Worm (Caenorhabditis elegans): ENCODE data around the gene dnj-8.
A peak's percentile ranks its signal among the peaks of the same experiment; 100 is the strongest.
"Not testable (repeated sequence)": the region's sequence is repeated elsewhere in the genome, so short reads cannot be mapped to it uniquely, and the experiment has no call there.

Gene dnj-8

DNA sequence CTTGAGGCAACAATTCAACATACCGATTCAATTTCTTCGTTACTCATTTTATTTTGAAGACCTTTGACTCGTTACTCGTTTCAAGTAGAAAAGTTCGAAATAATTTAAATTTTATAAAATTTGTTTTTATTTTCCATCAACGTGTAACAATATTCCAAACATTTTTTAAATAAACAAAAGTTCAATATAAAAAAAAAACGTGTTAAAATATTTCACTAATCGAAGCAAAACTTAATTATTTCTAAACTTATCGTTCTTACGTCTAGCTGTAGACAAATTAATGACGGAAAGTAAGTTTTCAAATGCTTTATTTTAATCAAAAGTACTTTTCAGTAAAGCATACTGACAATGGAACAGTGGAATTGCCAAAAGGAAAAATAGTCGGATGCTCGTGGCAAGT lies 29.3 kb upstream of the dnj-8 start, which contains the start of the genes F54H5.5 and F54H5.2:
TSS of gene F54H5.5 (minus strand) at position 101 of the 400 bp plus-strand sequence.
TSS of gene F54H5.2 (plus strand) at position 303 of the 400 bp plus-strand sequence.
- TF ChIP-seq unc-62 (GFP tag; optimal IDR thresholded peaks at IDR 0.05 in 1 of 2); unc-62 (tag; optimal IDR thresholded peaks at IDR 0.05); hmg-1.1 (GFP tag; IDR thresholded peaks at IDR 0.05); ztf-7 (tag; optimal IDR thresholded peaks at IDR 0.05): not testable (repeated sequence)

DNA sequence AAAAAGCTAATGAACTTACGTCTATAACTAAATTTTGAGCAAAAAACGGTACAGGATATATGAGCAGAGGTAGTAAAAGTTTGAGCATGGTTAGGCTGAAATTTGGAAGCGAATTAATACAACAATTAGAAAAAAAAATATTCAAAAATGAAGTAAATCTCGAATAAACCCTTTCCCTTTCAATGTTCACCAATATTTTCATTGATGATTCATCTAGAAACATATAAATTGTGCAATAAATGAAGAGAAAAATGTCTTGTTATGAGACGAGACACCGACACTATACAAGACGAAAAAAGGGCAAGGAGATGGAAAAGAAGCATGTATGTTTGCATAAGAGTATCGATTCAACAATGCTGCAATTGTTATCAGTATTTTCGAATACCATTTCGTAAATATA lies 27.4 kb upstream of the dnj-8 start, which contains the start of gene F54H5.14:
TSS of gene F54H5.14 (minus strand) at position 101 of the 400 bp plus-strand sequence.
- TF ChIP-seq ama-1 (optimal IDR thresholded peaks at IDR 0.05) = no peak
- TF ChIP-seq vab-7 (GFP tag; IDR thresholded peaks at IDR 0.05) = no peak
- TF ChIP-seq duxl-1 (tag; optimal IDR thresholded peaks at IDR 0.05; ENCODE audit: poor library complexity) = no peak
- no peak for TF ChIP-seq tag-97 (GFP tag; IDR thresholded peaks at IDR 0.05)
- TF ChIP-seq dve-1 (tag; optimal IDR thresholded peaks at IDR 0.05; ENCODE audit: insufficient read depth) = peak; percentile 48
- TF ChIP-seq nhr-25 (tag; optimal IDR thresholded peaks at IDR 0.05; ENCODE audit: borderline replicate concordance, insufficient read depth) = no peak
- no peak for TF ChIP-seq F26F4.8 (GFP tag; conservative IDR thresholded peaks at IDR 0.05)
- no peak for TF ChIP-seq ceh-44 (GFP tag; IDR thresholded peaks at IDR 0.05)
- no peak for TF ChIP-seq unc-62 (GFP tag; optimal IDR thresholded peaks at IDR 0.05 in 1 of 2)
- no peak for TF ChIP-seq unc-62 (tag; optimal IDR thresholded peaks at IDR 0.05)
- no peak for TF ChIP-seq Y48G9A.11 (GFP tag; IDR thresholded peaks at IDR 0.05)
- TF ChIP-seq daf-16 (GFP tag; optimal IDR thresholded peaks at IDR 0.05) = no peak
- TF ChIP-seq daf-16 (tag; optimal IDR thresholded peaks at IDR 0.05) = peak; percentile 9
- no peak for TF ChIP-seq R02D3.7 (tag; optimal IDR thresholded peaks at IDR 0.05)
- TF ChIP-seq pqm-1 (tag; optimal IDR thresholded peaks at IDR 0.05) = peak; percentile 25
- no peak for TF ChIP-seq nhr-41 (GFP tag; IDR thresholded peaks at IDR 0.05)

DNA sequence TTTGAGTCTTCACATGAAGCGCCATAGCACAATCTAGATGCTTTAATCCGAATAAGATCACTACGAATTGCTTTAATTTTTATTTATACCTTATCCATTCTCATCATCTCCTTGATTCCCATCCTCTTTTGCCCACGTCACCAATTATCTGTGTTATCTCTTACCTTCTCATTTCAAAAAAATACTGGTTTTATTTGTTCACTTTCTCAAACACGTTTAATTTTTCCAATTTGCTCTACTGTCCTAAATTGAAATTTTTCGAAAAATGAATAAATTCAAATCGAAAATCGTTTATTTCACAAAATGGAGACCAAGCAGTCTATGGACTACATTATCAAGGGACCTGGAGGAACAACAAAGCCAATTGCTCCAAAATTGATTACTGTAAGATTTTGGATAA lies 24.0 kb upstream of the dnj-8 start, which contains the start of gene F54H5.3:
TSS of gene F54H5.3 (plus strand) at position 301 of the 400 bp plus-strand sequence.
- TF ChIP-seq zip-2 (tag; optimal IDR thresholded peaks at IDR 0.05) (no peak), ceh-82 (tag; optimal IDR thresholded peaks at IDR 0.05) (no peak), daf-16 (GFP tag; optimal IDR thresholded peaks at IDR 0.05) (no peak), daf-16 (tag; optimal IDR thresholded peaks at IDR 0.05) (no peak), dmd-6 (GFP tag; IDR thresholded peaks at IDR 0.05) (no peak), mxl-3 (GFP tag; optimal IDR thresholded peaks at IDR 0.05) (no peak), dpl-1 (GFP tag; optimal IDR thresholded peaks at IDR 0.05) (no peak), fkh-10 (GFP tag; optimal IDR thresholded peaks at IDR 0.05) (no peak), daf-12 (tag; optimal IDR thresholded peaks at IDR 0.05) (no peak)

DNA sequence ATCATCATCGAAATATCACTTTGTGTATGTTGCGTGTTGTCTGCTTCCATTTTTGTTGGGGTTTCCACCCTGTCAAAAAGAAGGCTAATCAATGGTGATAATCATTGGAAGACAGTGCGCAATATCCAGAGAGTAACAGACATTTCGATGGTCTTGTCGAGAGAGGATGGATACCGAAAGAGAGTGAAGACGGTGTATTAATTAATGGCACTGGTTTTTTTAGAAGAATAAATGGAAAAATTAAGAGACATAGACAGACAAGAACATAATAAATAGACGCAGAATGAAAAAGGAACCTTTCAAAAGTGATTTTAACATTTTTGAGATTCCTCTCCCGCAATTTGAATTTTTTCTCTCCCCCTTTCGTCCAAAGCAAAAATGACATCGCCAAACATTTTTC lies 21.1 kb upstream of the dnj-8 start:
- TF ChIP-seq unc-62 (GFP tag; optimal IDR thresholded peaks at IDR 0.05 in 1 of 2) (peak in 1 of 2 experiments; percentile 39), unc-62 (tag; optimal IDR thresholded peaks at IDR 0.05) (no peak), jun-1 (tag; optimal IDR thresholded peaks at IDR 0.05) (no peak), ctbp-1 (GFP tag; IDR thresholded peaks at IDR 0.05) (no peak), T26A8.4 (GFP tag; IDR thresholded peaks at IDR 0.05) (no peak), hlh-11 (tag; optimal IDR thresholded peaks at IDR 0.05) (peak; percentile 19), tra-1 (GFP tag; IDR thresholded peaks at IDR 0.05) (0 out of 2 replicates have a peak, but pooled peaks have one; percentile 38), aha-1 (tag) (peak; percentile 23), cey-2 (tag; optimal IDR thresholded peaks at IDR 0.05; ENCODE audit: borderline replicate concordance, insufficient read depth) (peak; percentile 19), rbr-2 (tag; optimal IDR thresholded peaks at IDR 0.05) (no peak), nhr-28 (tag; optimal IDR thresholded peaks at IDR 0.05) (peak; percentile 37), mdl-1 (tag; optimal IDR thresholded peaks at IDR 0.05) (peak in 1 of 2 experiments; percentile 18), php-3 (GFP tag; IDR thresholded peaks at IDR 0.05) (no peak), F37D6.2 (tag; optimal IDR thresholded peaks at IDR 0.05) (no peak)
